Worm (Caenorhabditis elegans): ENCODE data around the gene T01B7.13.

ce11 chrII:8744555-8745448 lies 29.6 kb downstream of the T01B7.13 start:
- TF ChIP-seq nhr-11 (tag; optimal IDR thresholded peaks at IDR 0.05) (no peak), lin-39 (tag; optimal IDR thresholded peaks at IDR 0.05) (no peak), unc-39 (tag; optimal IDR thresholded peaks at IDR 0.05) (no peak), ama-1 (optimal IDR thresholded peaks at IDR 0.05) (peak; percentile 91), ztf-11 (tag; optimal IDR thresholded peaks at IDR 0.05) (no peak), nhr-25 (tag; optimal IDR thresholded peaks at IDR 0.05) (peak; percentile 2)
